Worm (Caenorhabditis elegans) whole organism, late embryonic: ENCODE results near the gene H23L24.1.
A peak's percentile ranks its signal among the peaks of the same experiment; 100 is the strongest.

ENCODE experiments used
- ceh-34 ChIP-seq: sonication (generic microtip); optimal IDR thresholded peaks from 2 replicates; lab custom pipeline; 2016; ENCODE audit warnings: mild to moderate bottlenecking, missing genetic modification characterization, missing compliant biosample characterization
- ceh-45 ChIP-seq: fragments of 200-800 bp; sonication (Bioruptor generic); IDR thresholded peaks from 2 replicates; pipeline ENCODE4 v1.3.6; 2022; ENCODE audit warnings: missing genetic modification reagents, missing genetic modification characterization, missing compliant biosample characterization
- dve-1 ChIP-seq: sonication (generic microtip); optimal IDR thresholded peaks from 2 replicates; lab custom pipeline; 2017; ENCODE audit warnings: antibody characterized with exemption, mild to moderate bottlenecking, missing genetic modification characterization, missing compliant biosample characterization
- nfya-1 ChIP-seq: sonication (generic microtip); optimal IDR thresholded peaks from 2 replicates; lab custom pipeline; 2017; ENCODE audit warnings: missing genetic modification characterization, mild to moderate bottlenecking, missing compliant biosample characterization, antibody characterized with exemption, moderate library complexity
- npax-4 ChIP-seq: sonication (generic microtip); optimal IDR thresholded peaks from 2 replicates; lab custom pipeline; 2016; ENCODE audit warnings: missing genetic modification characterization, missing compliant biosample characterization
- pha-4 ChIP-seq: fragments of 150-350 bp; optimal IDR thresholded peaks from 2 replicates; lab custom pipeline; 2018; ENCODE audit warnings: missing biosample characterization, missing genetic modification reagents, missing genetic modification characterization
- sox-4 ChIP-seq: sonication (generic microtip); optimal IDR thresholded peaks from 2 replicates; lab custom pipeline; 2017; ENCODE audit warnings: mild to moderate bottlenecking, missing genetic modification characterization, inconsistent platforms, missing compliant biosample characterization
- tbx-2 ChIP-seq: sonication (generic microtip); optimal IDR thresholded peaks from 2 replicates; lab custom pipeline; 2016; ENCODE audit warnings: missing genetic modification characterization, missing compliant biosample characterization
- unc-3 ChIP-seq, 2 experiments: fragments of 200-800 bp in 1 of 2; sonication (Bioruptor generic) in 1 of 2; sonication (generic microtip) in 1 of 2; conservative IDR thresholded peaks in 1 of 2; optimal IDR thresholded peaks in 1 of 2; 2 replicates each; pipeline versions ENCODE4 v1.3.6 to Lab custom; 2016 to 2022; ENCODE audit warnings: missing compliant biosample characterization in 2 of 2, missing genetic modification characterization in 2 of 2, missing genetic modification reagents in 1 of 2
- unc-42 ChIP-seq: sonication (generic microtip); optimal IDR thresholded peaks from 2 replicates; lab custom pipeline; 2016; ENCODE audit warnings: missing genotype, missing genetic modification characterization, missing compliant biosample characterization

- TF ChIP-seq unc-42 (peak; percentile 35), nfya-1 (tag; lab: Kevin White, UChicago) (peak; percentile 25), pha-4 (no peak), sox-4 (tag; lab: Kevin White, UChicago) (no peak), ceh-34 (tag; lab: Kevin White, UChicago) (no peak), tbx-2 (tag; lab: Kevin White, UChicago) (no peak), unc-3 (GFP tag; conservative IDR thresholded peaks at IDR 0.05; lab: Robert Waterston, UW) (no peak), unc-3 (tag; optimal IDR thresholded peaks at IDR 0.05; lab: Kevin White, UChicago) (no peak), ceh-45 (GFP tag; lab: Robert Waterston, UW) (no peak), npax-4 (tag; lab: Kevin White, UChicago) (no peak), dve-1 (tag; lab: Kevin White, UChicago) (no peak)
These were observed 40.4 kb downstream of the H23L24.1 start for ce11 chrIV:8758620-8759019.
